Worm (Caenorhabditis elegans) whole organism, late embryonic: ENCODE results near the gene lin-46.

Experiments used
- K02D7.2 ChIP-seq: sonication (generic microtip); optimal IDR thresholded peaks from 2 replicates; lab custom pipeline; 2017; ENCODE audit warnings: mild to moderate bottlenecking, missing genetic modification characterization, missing compliant biosample characterization
- K09A11.1 ChIP-seq: sonication (generic microtip); optimal IDR thresholded peaks from 2 replicates; lab custom pipeline; 2017; ENCODE audit warnings: antibody characterized with exemption, mild to moderate bottlenecking, missing genetic modification characterization, missing compliant biosample characterization; ENCODE audit not compliant: insufficient read depth
- ahr-1 ChIP-seq: sonication (generic microtip); optimal IDR thresholded peaks from 2 replicates; lab custom pipeline; 2016; ENCODE audit warnings: missing genetic modification characterization, missing compliant biosample characterization
- ama-1 ChIP-seq: fragments of 150-350 bp; optimal IDR thresholded peaks from 2 replicates; lab custom pipeline; 2014
- ceh-14 ChIP-seq: sonication (generic microtip); optimal IDR thresholded peaks from 2 replicates; lab custom pipeline; 2016; ENCODE audit warnings: missing genotype, missing genetic modification characterization, missing compliant biosample characterization
- ceh-18 ChIP-seq: sonication (generic microtip); optimal IDR thresholded peaks from 2 replicates; lab custom pipeline; 2016; ENCODE audit warnings: missing genetic modification characterization, missing compliant biosample characterization
- ceh-19 ChIP-seq: fragments of 200-800 bp; sonication (Bioruptor generic); optimal IDR thresholded peaks from 2 replicates; lab custom pipeline; 2018; ENCODE audit warnings: mild to moderate bottlenecking, missing genetic modification characterization, missing compliant biosample characterization
- ceh-30 ChIP-seq: fragments of 150-350 bp; optimal IDR thresholded peaks from 2 replicates; lab custom pipeline; 2014; ENCODE audit warnings: missing biosample characterization, missing genetic modification characterization
- ceh-9 ChIP-seq: sonication (generic microtip); optimal IDR thresholded peaks from 2 replicates; lab custom pipeline; 2016; ENCODE audit warnings: mild to moderate bottlenecking, missing genetic modification characterization, inconsistent platforms, missing compliant biosample characterization
- elt-4 ChIP-seq: sonication (generic microtip); optimal IDR thresholded peaks from 2 replicates; lab custom pipeline; 2016; ENCODE audit warnings: missing genetic modification characterization, missing compliant biosample characterization
- ets-4 ChIP-seq: sonication (generic microtip); optimal IDR thresholded peaks from 2 replicates; lab custom pipeline; 2016; ENCODE audit warnings: missing genetic modification characterization, missing compliant biosample characterization
- eyg-1 ChIP-seq: sonication (generic microtip); optimal IDR thresholded peaks from 2 replicates; lab custom pipeline; 2016; ENCODE audit warnings: missing genotype, missing genetic modification characterization, missing compliant biosample characterization
- gmeb-2 ChIP-seq: sonication (generic microtip); optimal IDR thresholded peaks from 2 replicates; lab custom pipeline; 2016; ENCODE audit warnings: missing genetic modification characterization, inconsistent platforms, missing compliant biosample characterization
- hlh-13 ChIP-seq: fragments of 200-800 bp; sonication (Bioruptor generic); optimal IDR thresholded peaks from 2 replicates; lab custom pipeline; 2018; ENCODE audit warnings: mild to moderate bottlenecking, missing genetic modification characterization, missing compliant biosample characterization
- nhr-232 ChIP-seq: sonication (generic microtip); optimal IDR thresholded peaks from 2 replicates; lab custom pipeline; 2016; ENCODE audit warnings: missing genetic modification characterization, missing compliant biosample characterization
- pag-3 ChIP-seq: sonication (generic microtip); optimal IDR thresholded peaks from 2 replicates; lab custom pipeline; 2016; ENCODE audit warnings: missing compliant biosample characterization, missing genetic modification characterization, borderline replicate concordance
- pat-9 ChIP-seq: fragments of 200-800 bp; sonication (Bioruptor generic); optimal IDR thresholded peaks from 2 replicates; lab custom pipeline; 2018; ENCODE audit warnings: mild to moderate bottlenecking, missing genetic modification characterization, moderate library complexity, missing compliant biosample characterization
- pax-1 ChIP-seq: fragments of 150-350 bp; optimal IDR thresholded peaks from 2 replicates; lab custom pipeline; 2014; ENCODE audit warnings: missing biosample characterization, missing genetic modification characterization
- pha-2 ChIP-seq: sonication (generic microtip); optimal IDR thresholded peaks from 2 replicates; lab custom pipeline; 2017; ENCODE audit warnings: mild to moderate bottlenecking, missing genetic modification characterization, missing compliant biosample characterization
- pha-4 ChIP-seq: fragments of 150-350 bp; optimal IDR thresholded peaks from 2 replicates; lab custom pipeline; 2018; ENCODE audit warnings: missing biosample characterization, missing genetic modification reagents, missing genetic modification characterization
- pros-1 ChIP-seq: fragments of 150-350 bp; optimal IDR thresholded peaks from 2 replicates; lab custom pipeline; 2014; ENCODE audit warnings: missing biosample characterization, missing genetic modification reagents, missing genetic modification characterization
- ref-2 ChIP-seq: sonication (generic microtip); optimal IDR thresholded peaks from 2 replicates; lab custom pipeline; 2016; ENCODE audit warnings: missing genetic modification characterization, missing compliant biosample characterization
- rnt-1 ChIP-seq: sonication (generic microtip); optimal IDR thresholded peaks from 2 replicates; lab custom pipeline; 2016; ENCODE audit warnings: missing genetic modification characterization, missing compliant biosample characterization
- sdc-2 ChIP-seq: sonication (generic microtip); optimal IDR thresholded peaks from 2 replicates; lab custom pipeline; 2016; ENCODE audit warnings: missing genotype, missing genetic modification characterization, missing compliant biosample characterization
- syd-9 ChIP-seq: sonication (generic microtip); optimal IDR thresholded peaks from 2 replicates; lab custom pipeline; 2016; ENCODE audit warnings: mild to moderate bottlenecking, missing genetic modification characterization, moderate library complexity, missing compliant biosample characterization
- tbx-2 ChIP-seq: sonication (generic microtip); optimal IDR thresholded peaks from 2 replicates; lab custom pipeline; 2016; ENCODE audit warnings: missing genetic modification characterization, missing compliant biosample characterization
- tbx-7 ChIP-seq: sonication (generic microtip); optimal IDR thresholded peaks from 2 replicates; lab custom pipeline; 2016; ENCODE audit warnings: missing genotype, missing genetic modification characterization, missing compliant biosample characterization
- unc-42 ChIP-seq: sonication (generic microtip); optimal IDR thresholded peaks from 2 replicates; lab custom pipeline; 2016; ENCODE audit warnings: missing genotype, missing genetic modification characterization, missing compliant biosample characterization
- unc-55 ChIP-seq: sonication (generic microtip); optimal IDR thresholded peaks from 2 replicates; lab custom pipeline; 2017; ENCODE audit warnings: missing biosample characterization, missing genetic modification reagents, missing genetic modification characterization
- unc-86 ChIP-seq: sonication (generic microtip); optimal IDR thresholded peaks from 2 replicates; lab custom pipeline; 2016; ENCODE audit warnings: missing genetic modification characterization, missing compliant biosample characterization

The lin-46 gene

ce11 chrV:13018761-13019160 lies 50.1 kb downstream of the lin-46 start, which contains the start of gene fmi-1:
Gene fmi-1, plus strand, starts transcription at chrV:13019061.
- TF ChIP-seq ceh-9 (tag; lab: Kevin White, UChicago) (no peak), ets-4 (tag; lab: Kevin White, UChicago) (no peak), ceh-14 (no peak), pag-3 (tag; lab: Kevin White, UChicago) (no peak), ceh-19 (no peak), pax-1 (tag; lab: Kevin White, UChicago) (no peak), pha-4 (tag; lab: Kevin White, UChicago) (no peak), ceh-18 (tag; lab: Kevin White, UChicago) (no peak), tbx-2 (no peak), K02D7.2 (tag; lab: Kevin White, UChicago) (no peak), ref-2 (tag; lab: Kevin White, UChicago) (no peak), K09A11.1 (tag; lab: Kevin White, UChicago) (no peak), eyg-1 (tag; lab: Kevin White, UChicago) (no peak), sdc-2 (tag; lab: Kevin White, UChicago) (no peak), ahr-1 (tag; lab: Kevin White, UChicago) (no peak), ceh-30 (tag; lab: Kevin White, UChicago) (no peak), unc-42 (tag; lab: Kevin White, UChicago) (no peak), gmeb-2 (tag; lab: Kevin White, UChicago) (no peak), unc-55 (GFP tag; lab: Kevin White, UChicago) (no peak), nhr-232 (no peak)

DNA sequence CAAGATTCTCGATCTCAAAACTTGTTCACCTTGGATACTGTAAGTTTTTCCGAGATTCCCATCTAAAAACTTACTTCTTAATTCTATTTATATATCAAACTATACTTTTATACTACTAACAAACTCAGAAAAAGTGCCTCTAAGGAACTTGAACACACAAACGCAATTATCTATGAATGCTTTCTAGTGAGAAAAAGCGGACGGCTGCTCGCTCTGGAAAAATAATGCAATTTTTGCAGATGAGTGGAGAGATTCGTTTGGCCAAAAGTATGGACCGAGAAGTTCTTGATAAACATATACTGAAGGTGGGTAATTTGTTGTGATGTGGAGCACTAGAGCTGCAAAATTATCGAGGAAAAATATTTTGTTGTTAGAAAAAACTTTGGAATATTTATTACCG lies 51.4 kb downstream of the lin-46 start:
- TF ChIP-seq hlh-13 (GFP tag; lab: Kevin White, UChicago) = no peak
- no peak for TF ChIP-seq tbx-2
- no peak for TF ChIP-seq pha-2
- TF ChIP-seq tbx-7 (tag; lab: Kevin White, UChicago) = no peak
- TF ChIP-seq rnt-1 (tag; lab: Kevin White, UChicago) = no peak
- TF ChIP-seq ama-1 = no peak
- TF ChIP-seq syd-9 (tag; lab: Kevin White, UChicago) = no peak
- no peak for TF ChIP-seq pat-9 (tag; lab: Kevin White, UChicago)
- TF ChIP-seq K02D7.2 (tag; lab: Kevin White, UChicago) = no peak
- TF ChIP-seq elt-4 (tag; lab: Kevin White, UChicago) = no peak
- no peak for TF ChIP-seq unc-86 (tag; lab: Kevin White, UChicago)
- no peak for TF ChIP-seq pros-1
